Fruit fly (Drosophila melanogaster) whole organism, adult: ENCODE data around the gene HipHop.

ENCODE experiments used
- CG33017 ChIP-seq: fragments of 200-800 bp; sonication (Bioruptor generic); optimal IDR thresholded peaks from 2 replicates; lab custom pipeline; 2018; ENCODE audit warnings: missing biosample characterization, mild to moderate bottlenecking, missing genetic modification characterization, moderate library complexity
- Crg-1 ChIP-seq: fragments of 200-800 bp; sonication (Bioruptor generic); optimal IDR thresholded peaks from 2 replicates; lab custom pipeline; 2016; ENCODE audit warnings: missing biosample characterization, missing genetic modification characterization
- cnc ChIP-seq, 2 experiments: fragments of >200 bp; optimal IDR thresholded peaks; 2 replicates each; lab custom pipeline; 2017
- kay ChIP-seq: fragments of 200-800 bp; sonication (Bioruptor generic); peaks from one replicate; lab custom pipeline; 2016; ENCODE audit warnings: missing biosample characterization, missing genetic modification characterization, borderline replicate concordance
- tj ChIP-seq: fragments of 200-800 bp; sonication (Bioruptor generic); optimal IDR thresholded peaks from 3 replicates; lab custom pipeline; 2017; ENCODE audit warnings: missing biosample characterization, mild to moderate bottlenecking, missing genetic modification characterization, moderate library complexity

DNA sequence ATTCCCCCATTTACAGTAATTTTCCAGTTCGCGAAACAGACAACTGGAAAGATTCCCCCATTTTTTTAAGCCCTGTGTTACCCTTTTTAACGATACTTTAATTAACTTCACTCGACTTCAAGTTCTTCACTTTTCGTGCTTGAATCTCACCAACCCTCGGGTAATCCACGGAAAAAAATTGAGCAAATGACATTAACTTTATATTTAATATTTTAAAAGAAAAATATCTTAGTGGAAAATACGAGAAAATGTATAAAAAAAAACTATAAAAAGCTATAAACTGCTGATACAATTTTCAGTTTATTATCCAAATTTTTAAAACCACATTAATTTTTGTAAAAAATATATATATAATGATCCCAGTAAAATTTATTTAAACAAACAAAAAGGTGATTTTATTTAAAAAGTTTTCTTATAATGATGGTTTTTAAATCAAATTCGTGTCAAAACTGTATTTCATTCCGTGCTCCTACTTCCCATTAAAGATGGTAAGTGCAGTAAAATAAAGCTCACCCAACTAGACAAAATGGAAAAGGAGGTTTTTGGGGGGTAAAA, 21.4 kb upstream of the HipHop start:
- TF ChIP-seq Crg-1 (GFP tag; lab: Kevin White, UChicago) (no peak), kay (peak; percentile 71), cnc (optimal IDR thresholded peaks at IDR 0.05; lab: Kevin White, UChicago) (no peak), CG33017 (no peak), tj (GFP tag; lab: Kevin White, UChicago) (no peak)
